Worm (Caenorhabditis elegans): ENCODE data around the gene scl-7.
A peak's percentile ranks its signal among the peaks of the same experiment; 100 is the strongest.

scl-7 gene

DNA sequence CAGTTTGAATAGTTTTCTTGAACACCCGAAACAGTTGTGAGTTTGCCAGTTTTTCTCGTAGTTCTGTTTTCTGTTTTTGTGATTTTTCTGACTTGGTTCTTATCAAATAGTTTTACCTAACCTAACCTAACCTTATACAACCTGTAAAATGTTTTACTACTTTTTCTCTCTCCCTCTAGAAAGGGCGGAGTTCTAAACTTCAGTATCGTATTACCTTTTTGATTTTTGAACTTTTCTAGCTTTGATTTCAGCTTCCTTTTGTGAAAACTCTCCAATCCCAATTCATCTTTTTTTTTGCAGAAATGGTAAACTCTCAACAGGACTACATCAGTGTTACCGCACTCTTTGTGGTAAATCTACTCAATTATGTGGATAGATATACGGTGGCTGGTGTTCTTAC, 16.5 kb downstream of the scl-7 start, which contains the start of gene spin-2:
Gene spin-2, plus strand, starts transcription at position 301 of the 400 bp plus-strand sequence.
- TF ChIP-seq F13C5.2 (tag; optimal IDR thresholded peaks at IDR 0.05), result no peak
- TF ChIP-seq flt-1 (GFP tag; IDR thresholded peaks at IDR 0.05), result no peak
- no peak for TF ChIP-seq aly-1 (tag; optimal IDR thresholded peaks at IDR 0.05)
- TF ChIP-seq hmg-4 (GFP tag; optimal IDR thresholded peaks at IDR 0.05), result no peak
- no peak for TF ChIP-seq scrt-1 (GFP tag; IDR thresholded peaks at IDR 0.05)
- TF ChIP-seq tbx-11 (GFP tag; IDR thresholded peaks at IDR 0.05), result no peak
- no peak for TF ChIP-seq ets-7 (tag; optimal IDR thresholded peaks at IDR 0.05)

DNA sequence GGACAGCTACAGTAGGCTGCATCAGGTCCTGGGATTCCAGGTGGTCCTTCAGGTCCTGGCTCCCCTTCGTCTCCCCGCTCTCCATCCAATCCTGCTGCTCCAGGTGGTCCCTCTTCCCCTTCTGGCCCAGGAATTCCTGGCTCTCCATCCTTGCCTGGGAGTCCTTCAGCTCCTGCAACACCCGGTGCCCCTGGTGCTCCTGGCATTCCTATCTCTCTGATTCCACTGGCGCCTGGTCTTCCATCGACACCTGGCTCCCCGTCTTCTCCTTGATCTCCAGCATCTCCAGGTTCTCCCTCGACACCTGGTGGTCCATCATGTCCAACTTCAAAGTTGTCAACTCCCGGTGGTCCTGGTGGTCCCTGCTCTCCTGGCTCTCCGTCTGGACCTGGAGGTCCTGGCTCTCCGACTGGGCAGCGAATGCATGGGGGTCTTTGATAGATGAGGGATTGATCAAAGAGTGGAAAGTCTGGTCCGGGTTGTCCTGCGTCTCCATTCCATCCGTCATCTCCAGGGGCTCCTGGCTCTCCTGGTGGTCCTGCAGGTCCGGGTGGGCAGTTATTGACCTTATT, 19.5 kb downstream of the scl-7 start:
- TF ChIP-seq aly-1 (tag; optimal IDR thresholded peaks at IDR 0.05), result no peak
- TF ChIP-seq ama-1 (optimal IDR thresholded peaks at IDR 0.05), result no peak
- TF ChIP-seq hmg-4 (GFP tag; optimal IDR thresholded peaks at IDR 0.05), result peak; percentile 42

DNA sequence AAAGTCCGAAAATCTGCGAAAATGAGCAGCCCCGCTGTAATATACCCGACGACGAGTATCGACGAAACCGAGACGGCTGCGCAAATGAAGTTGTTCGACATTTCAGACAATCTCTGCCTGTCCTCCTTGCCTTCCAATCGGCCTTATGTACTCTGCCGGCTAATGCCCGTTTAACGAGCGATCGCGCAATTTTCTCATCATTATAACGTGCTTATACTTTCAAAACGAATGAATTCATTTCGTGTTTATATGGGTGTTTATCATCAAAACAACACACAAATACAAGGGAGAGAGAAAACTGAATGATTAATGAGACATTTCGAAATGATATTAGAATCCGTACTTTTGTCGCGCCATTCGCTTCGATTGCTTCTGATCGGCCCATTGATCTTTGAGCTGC, 20.7 kb downstream of the scl-7 start, which contains the start of gene col-132:
Gene col-132, minus strand, starts transcription at position 101 of the 400 bp plus-strand sequence.
- TF ChIP-seq ceh-13 (GFP tag; optimal IDR thresholded peaks at IDR 0.05) (no peak), sea-1 (GFP tag; conservative IDR thresholded peaks at IDR 0.05) (no peak), flt-1 (GFP tag; IDR thresholded peaks at IDR 0.05) (no peak), aly-1 (tag; optimal IDR thresholded peaks at IDR 0.05) (no peak), scrt-1 (GFP tag; IDR thresholded peaks at IDR 0.05) (no peak), tra-4 (tag; optimal IDR thresholded peaks at IDR 0.05) (no peak), tbx-11 (GFP tag; IDR thresholded peaks at IDR 0.05) (no peak), hnd-1 (tag; optimal IDR thresholded peaks at IDR 0.05) (no peak), F13C5.2 (tag; optimal IDR thresholded peaks at IDR 0.05) (no peak), hmbx-1 (tag; optimal IDR thresholded peaks at IDR 0.05) (no peak), pes-1 (GFP tag; IDR thresholded peaks at IDR 0.05) (no peak), ama-1 (optimal IDR thresholded peaks at IDR 0.05) (no peak), ets-7 (tag; optimal IDR thresholded peaks at IDR 0.05) (no peak), ceh-36 (tag; optimal IDR thresholded peaks at IDR 0.05) (no peak), B0310.2 (tag; optimal IDR thresholded peaks at IDR 0.05) (no peak), tbx-37 (GFP tag; conservative IDR thresholded peaks at IDR 0.05) (no peak)

DNA sequence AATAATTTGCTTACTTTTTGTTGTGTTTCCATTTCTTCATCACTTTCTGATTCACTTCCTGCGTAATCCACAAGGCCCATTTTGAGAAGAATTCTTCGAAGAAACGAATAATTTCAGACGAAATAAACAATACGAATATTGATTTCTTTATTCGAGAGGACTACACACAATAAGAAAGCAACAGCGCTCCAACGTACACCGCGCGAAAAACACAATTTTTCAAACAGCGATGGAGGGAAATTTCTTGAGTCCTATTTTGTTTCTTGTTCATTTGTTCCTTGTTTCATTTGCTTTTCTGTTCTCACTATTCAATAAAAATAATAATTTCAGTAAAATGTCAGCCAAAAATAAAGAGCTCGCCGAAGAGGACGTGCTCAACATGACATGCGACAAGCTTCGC, 23.4 kb downstream of the scl-7 start, which contains the start of the genes prcc-1 and C39E9.12:
Gene prcc-1, minus strand, starts transcription at position 119 of the 400 bp plus-strand sequence.
Gene C39E9.12, plus strand, starts transcription at position 331 of the 400 bp plus-strand sequence.
- no peak for TF ChIP-seq F13C5.2 (tag; optimal IDR thresholded peaks at IDR 0.05)
- TF ChIP-seq sea-1 (GFP tag; conservative IDR thresholded peaks at IDR 0.05), result no peak
- no peak for TF ChIP-seq ets-7 (tag; optimal IDR thresholded peaks at IDR 0.05)
- no peak for TF ChIP-seq hmbx-1 (tag; optimal IDR thresholded peaks at IDR 0.05)
- no peak for TF ChIP-seq ceh-13 (GFP tag; optimal IDR thresholded peaks at IDR 0.05)
- TF ChIP-seq tbx-37 (GFP tag; conservative IDR thresholded peaks at IDR 0.05), result no peak
- no peak for TF ChIP-seq flt-1 (GFP tag; IDR thresholded peaks at IDR 0.05)
- TF ChIP-seq aly-1 (tag; optimal IDR thresholded peaks at IDR 0.05), result no peak

DNA sequence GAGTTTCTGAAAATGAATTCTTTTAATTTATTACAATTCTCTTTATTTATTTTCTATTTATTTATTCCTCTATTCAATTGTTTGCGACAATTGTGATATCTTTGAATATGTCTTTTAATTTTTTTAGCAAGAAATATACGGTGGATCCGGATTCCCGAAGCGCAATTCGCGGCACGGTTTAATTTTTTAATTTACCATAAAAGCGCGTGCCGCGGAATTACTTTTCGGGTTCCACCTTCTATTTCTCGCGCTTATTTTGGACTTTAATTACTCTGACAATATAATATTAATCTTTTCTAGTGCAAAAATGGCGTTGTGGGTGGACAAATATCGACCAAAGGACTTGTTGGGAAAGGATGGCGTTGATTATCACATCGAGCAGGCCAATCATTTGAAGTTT, 25.2 kb downstream of the scl-7 start, which contains the start of gene rfc-3:
Gene rfc-3, plus strand, starts transcription at position 301 of the 400 bp plus-strand sequence.
- TF ChIP-seq flt-1 (GFP tag; IDR thresholded peaks at IDR 0.05), result no peak
- TF ChIP-seq ama-1 (optimal IDR thresholded peaks at IDR 0.05), result peak; percentile 14

DNA sequence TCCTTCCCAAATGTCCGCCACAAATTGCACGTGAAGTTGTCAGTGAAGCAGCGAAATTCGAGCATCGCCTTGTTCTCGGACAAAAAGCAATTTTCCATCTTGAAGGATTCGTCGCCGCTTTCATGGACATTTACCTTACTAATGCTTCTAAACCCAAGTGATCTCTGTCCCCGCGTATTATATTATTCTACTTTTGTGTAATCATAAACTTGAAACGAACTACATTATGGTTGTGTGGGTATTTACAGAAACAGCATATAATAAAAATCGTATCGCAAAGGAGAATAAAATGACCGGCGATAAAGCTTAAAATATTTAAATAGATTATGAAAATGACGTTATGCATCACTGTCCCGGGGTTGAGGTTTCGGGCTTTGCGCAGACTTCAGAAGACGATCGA, 26.5 kb downstream of the scl-7 start:
- TF ChIP-seq scrt-1 (GFP tag; IDR thresholded peaks at IDR 0.05) (no peak), flt-1 (GFP tag; IDR thresholded peaks at IDR 0.05) (no peak), tra-4 (tag; optimal IDR thresholded peaks at IDR 0.05) (no peak), B0310.2 (tag; optimal IDR thresholded peaks at IDR 0.05) (no peak), tbx-11 (GFP tag; IDR thresholded peaks at IDR 0.05) (no peak), hnd-1 (tag; optimal IDR thresholded peaks at IDR 0.05) (no peak), aly-1 (tag; optimal IDR thresholded peaks at IDR 0.05) (no peak), ama-1 (optimal IDR thresholded peaks at IDR 0.05) (no peak), tbx-37 (GFP tag; conservative IDR thresholded peaks at IDR 0.05) (no peak), ceh-13 (GFP tag; optimal IDR thresholded peaks at IDR 0.05) (no peak), pes-1 (GFP tag; IDR thresholded peaks at IDR 0.05) (no peak), hmbx-1 (tag; optimal IDR thresholded peaks at IDR 0.05) (no peak), ets-7 (tag; optimal IDR thresholded peaks at IDR 0.05) (no peak), F13C5.2 (tag; optimal IDR thresholded peaks at IDR 0.05) (no peak), sea-1 (GFP tag; conservative IDR thresholded peaks at IDR 0.05) (no peak)

DNA sequence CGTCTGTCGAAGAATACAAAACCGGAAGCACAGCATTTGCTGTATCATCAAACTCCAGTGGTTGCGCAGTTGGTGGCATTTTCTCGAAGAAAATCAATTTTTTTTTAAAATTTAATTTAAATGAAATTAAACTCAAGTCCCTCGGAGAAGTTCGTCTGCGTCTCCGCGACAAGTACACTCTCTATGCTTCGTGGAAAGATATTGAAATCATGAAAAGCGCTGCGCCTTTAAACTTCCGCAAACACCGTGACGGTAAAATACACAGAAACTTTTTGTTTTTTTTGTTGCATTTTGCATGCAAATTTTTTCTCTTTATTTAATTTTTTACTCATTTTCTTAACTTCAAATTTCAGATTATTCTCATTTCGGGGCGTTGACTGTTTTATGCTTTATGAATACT, 28.4 kb downstream of the scl-7 start, which contains the start of the genes dli-1, tin-9.2 and exos-4.1:
Gene dli-1, minus strand, starts transcription at position 141 of the 400 bp plus-strand sequence.
Gene tin-9.2, plus strand, starts transcription at position 344 of the 400 bp plus-strand sequence.
Gene exos-4.1, plus strand, starts transcription at position 348 of the 400 bp plus-strand sequence.
- TF ChIP-seq B0310.2 (tag; optimal IDR thresholded peaks at IDR 0.05) (no peak), F13C5.2 (tag; optimal IDR thresholded peaks at IDR 0.05) (peak; percentile 41), pes-1 (GFP tag; IDR thresholded peaks at IDR 0.05) (no peak), ceh-36 (tag; optimal IDR thresholded peaks at IDR 0.05) (no peak), scrt-1 (GFP tag; IDR thresholded peaks at IDR 0.05) (no peak), hmbx-1 (tag; optimal IDR thresholded peaks at IDR 0.05) (no peak), tbx-11 (GFP tag; IDR thresholded peaks at IDR 0.05) (no peak), tbx-37 (GFP tag; conservative IDR thresholded peaks at IDR 0.05) (no peak)

DNA sequence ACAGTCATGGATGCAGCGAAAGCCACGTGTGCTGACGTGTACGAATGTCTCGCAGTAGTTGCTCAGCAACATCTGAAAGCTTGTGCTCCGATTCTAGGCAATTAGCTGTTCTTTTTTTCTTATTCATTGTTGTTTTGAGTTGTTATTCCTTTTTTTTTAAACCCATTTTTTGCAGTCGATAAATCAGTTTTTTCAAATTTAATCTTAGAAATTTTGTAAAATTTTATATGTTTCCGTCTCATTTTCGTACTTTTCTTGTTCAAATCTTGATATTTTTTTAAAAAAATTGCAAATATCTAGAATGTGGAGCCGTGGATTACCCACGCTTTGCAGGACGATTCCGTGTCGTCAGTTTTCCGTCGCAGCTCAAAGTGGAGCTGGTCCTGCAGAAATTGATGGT, 30.2 kb downstream of the scl-7 start, which contains the start of gene fask-1:
Gene fask-1, plus strand, starts transcription at position 301 of the 400 bp plus-strand sequence.
- TF ChIP-seq scrt-1 (GFP tag; IDR thresholded peaks at IDR 0.05), result no peak
- TF ChIP-seq pes-1 (GFP tag; IDR thresholded peaks at IDR 0.05), result no peak
- no peak for TF ChIP-seq tbx-37 (GFP tag; conservative IDR thresholded peaks at IDR 0.05)
- no peak for TF ChIP-seq hmg-4 (GFP tag; optimal IDR thresholded peaks at IDR 0.05)
- TF ChIP-seq ceh-36 (tag; optimal IDR thresholded peaks at IDR 0.05), result no peak
- no peak for TF ChIP-seq aly-1 (tag; optimal IDR thresholded peaks at IDR 0.05)
- TF ChIP-seq F13C5.2 (tag; optimal IDR thresholded peaks at IDR 0.05), result no peak
- no peak for TF ChIP-seq ets-7 (tag; optimal IDR thresholded peaks at IDR 0.05)
- TF ChIP-seq ceh-13 (GFP tag; optimal IDR thresholded peaks at IDR 0.05), result no peak
- TF ChIP-seq tbx-11 (GFP tag; IDR thresholded peaks at IDR 0.05), result no peak
- TF ChIP-seq hmbx-1 (tag; optimal IDR thresholded peaks at IDR 0.05), result no peak
- no peak for TF ChIP-seq hnd-1 (tag; optimal IDR thresholded peaks at IDR 0.05)
- TF ChIP-seq tra-4 (tag; optimal IDR thresholded peaks at IDR 0.05), result no peak
- no peak for TF ChIP-seq B0310.2 (tag; optimal IDR thresholded peaks at IDR 0.05)
